Worm (Caenorhabditis elegans) whole organism, early embryonic: Measurements from ENCODE around the gene srlf-26.

Experiments used
- aly-1 ChIP-seq: sonication (generic microtip); optimal IDR thresholded peaks from 2 replicates; lab custom pipeline; 2016; ENCODE audit warnings: missing genetic modification characterization, missing compliant biosample characterization
- ama-1 ChIP-seq: fragments of 150-350 bp; optimal IDR thresholded peaks from 2 replicates; lab custom pipeline; 2014
- ceh-36 ChIP-seq: sonication (generic microtip); optimal IDR thresholded peaks from 2 replicates; lab custom pipeline; 2016; ENCODE audit warnings: missing genetic modification characterization, inconsistent platforms, missing compliant biosample characterization
- flt-1 ChIP-seq: fragments of 200-800 bp; sonication (Bioruptor generic); IDR thresholded peaks from 2 replicates; pipeline ENCODE4 v1.3.6; 2022; ENCODE audit warnings: missing genetic modification characterization, missing compliant biosample characterization
- hmg-4 ChIP-seq: fragments of 200-800 bp; sonication (Bioruptor generic); optimal IDR thresholded peaks from 2 replicates; lab custom pipeline; 2018; ENCODE audit warnings: mild to moderate bottlenecking, missing genetic modification characterization, missing compliant biosample characterization
- hnd-1 ChIP-seq: sonication (generic microtip); optimal IDR thresholded peaks from 2 replicates; lab custom pipeline; 2016; ENCODE audit warnings: missing genetic modification characterization, missing compliant biosample characterization
- scrt-1 ChIP-seq: fragments of 200-800 bp; sonication (Bioruptor generic); IDR thresholded peaks from 2 replicates; pipeline ENCODE4 v1.3.6; 2022; ENCODE audit warnings: missing genetic modification characterization, missing compliant biosample characterization
- tra-4 ChIP-seq: sonication (generic microtip); optimal IDR thresholded peaks from 2 replicates; lab custom pipeline; 2017; ENCODE audit warnings: missing genetic modification characterization, missing compliant biosample characterization

ce11 chrIV:13689302-13689880 is 10.6 kb downstream of the srlf-26 start, which contains the start of gene T23G4.2:
- TF ChIP-seq hmg-4 (GFP tag; lab: Kevin White, UChicago) = no peak
- TF ChIP-seq scrt-1 = no peak
- no peak for TF ChIP-seq flt-1
- no peak for TF ChIP-seq aly-1 (tag; lab: Kevin White, UChicago)
- TF ChIP-seq tra-4 (tag; lab: Kevin White, UChicago) = no peak
- TF ChIP-seq ceh-36 (tag; lab: Kevin White, UChicago) = no peak
- no peak for TF ChIP-seq ama-1 (lab: Kevin White, UChicago)
- no peak for TF ChIP-seq hnd-1 (tag; lab: Kevin White, UChicago)
